Fruit fly (Drosophila melanogaster) S2 (cell line): ENCODE data around the gene CG33687.

Experiments
- CG8478 ChIP-seq: fragments of >200 bp; optimal IDR thresholded peaks from 2 replicates; lab custom pipeline; 2018
- CTCF ChIP-seq, 2 experiments: fragments of >200 bp; optimal IDR thresholded peaks; 2 replicates each; lab custom pipeline; 2018

dm6 chr3L:16153089-16153488, 44.6 kb upstream of the CG33687 start:
- TF ChIP-seq CTCF (optimal IDR thresholded peaks at IDR 0.05; lab: Kevin White, UChicago): no peak
- no peak for TF ChIP-seq CG8478 (lab: Kevin White, UChicago)
